Worm (Caenorhabditis elegans): Measurements from ENCODE around the gene K08D8.12.

DNA sequence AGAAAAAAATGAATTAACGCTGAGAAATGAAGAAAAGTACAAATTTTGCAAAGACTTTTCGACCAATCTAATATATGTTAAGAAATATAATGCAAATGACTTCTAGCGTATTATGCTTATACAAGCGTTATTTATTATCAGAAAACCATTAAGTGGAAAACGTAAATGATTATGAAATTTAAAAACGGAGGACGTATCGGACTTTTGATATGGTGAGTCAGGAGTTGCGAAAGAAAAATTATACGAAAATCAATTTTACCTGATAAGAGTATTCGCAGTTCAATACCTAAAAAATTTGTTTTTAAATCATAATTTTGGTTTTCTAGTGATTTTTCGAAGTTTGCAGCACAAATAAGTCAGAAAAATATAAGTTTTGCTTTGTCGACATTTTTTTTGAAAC, 16.7 kb upstream of the K08D8.12 start:
- TF ChIP-seq ref-1 (GFP tag; conservative IDR thresholded peaks at IDR 0.05) (no peak), cog-1 (tag; optimal IDR thresholded peaks at IDR 0.05) (no peak), klf-2 (GFP tag; conservative IDR thresholded peaks at IDR 0.05) (no peak)

Measured in whole organism, midembryonic.